Fruit fly (Drosophila melanogaster) whole organism, embryonic: ENCODE results near the gene Polr2D.
A peak's percentile ranks its signal among the peaks of the same experiment; 100 is the strongest.

Experiments
- Antp ChIP-seq: fragments of 200-800 bp; sonication (Bioruptor generic); optimal IDR thresholded peaks from 3 replicates; lab custom pipeline; 2016; ENCODE audit warnings: missing biosample characterization, missing genetic modification characterization
- CG10267 ChIP-seq: fragments of 200-800 bp; sonication (Bioruptor generic); optimal IDR thresholded peaks from 2 replicates; lab custom pipeline; 2018; ENCODE audit warnings: missing biosample characterization, mild to moderate bottlenecking, missing genetic modification characterization, moderate library complexity
- CG11085 ChIP-seq: fragments of 200-800 bp; sonication (Bioruptor generic); IDR thresholded peaks from 2 replicates; pipeline ENCODE4 v1.3.6; 2022; ENCODE audit warnings: missing biosample characterization, missing genetic modification characterization
- CG11504 ChIP-seq: fragments of 200-800 bp; sonication (Bioruptor generic); optimal IDR thresholded peaks from 3 replicates; lab custom pipeline; 2019; ENCODE audit warnings: missing biosample characterization, mild to moderate bottlenecking, missing genetic modification characterization, moderate library complexity
- CG11723 ChIP-seq: fragments of 200-800 bp; sonication (Bioruptor generic); optimal IDR thresholded peaks from 2 replicates; lab custom pipeline; 2017; ENCODE audit warnings: missing biosample characterization, mild to moderate bottlenecking, missing genetic modification characterization
- CG12659 ChIP-seq: fragments of 200-800 bp; sonication (Bioruptor generic); optimal IDR thresholded peaks from 3 replicates; lab custom pipeline; 2017; ENCODE audit warnings: mild to moderate bottlenecking, missing biosample characterization, missing genetic modification reagents, missing genetic modification characterization
- CG12769 ChIP-seq: fragments of 200-800 bp; sonication (Bioruptor generic); optimal IDR thresholded peaks from 2 replicates; lab custom pipeline; 2019; ENCODE audit warnings: missing biosample characterization, mild to moderate bottlenecking, missing genetic modification characterization, moderate library complexity
- CG14667 ChIP-seq: fragments of 200-800 bp; sonication (Bioruptor generic); IDR thresholded peaks from 2 replicates; pipeline ENCODE4 v1.3.6; 2022; ENCODE audit warnings: missing biosample characterization, missing genetic modification characterization
- CG14965 ChIP-seq: fragments of 200-800 bp; sonication (Bioruptor generic); optimal IDR thresholded peaks from 2 replicates; lab custom pipeline; 2016; ENCODE audit warnings: missing biosample characterization, missing genetic modification characterization, borderline replicate concordance
- CG15479 ChIP-seq: fragments of 200-800 bp; sonication (Bioruptor generic); optimal IDR thresholded peaks from 3 replicates; lab custom pipeline; 2019; ENCODE audit warnings: missing biosample characterization, mild to moderate bottlenecking, missing genetic modification characterization, moderate library complexity
- CG16815 ChIP-seq: fragments of 200-800 bp; sonication (Bioruptor generic); optimal IDR thresholded peaks from 3 replicates; lab custom pipeline; 2017; ENCODE audit warnings: missing biosample characterization, mild to moderate bottlenecking, missing genetic modification characterization
- CG16863 ChIP-seq: fragments of 200-800 bp; sonication (Bioruptor generic); optimal IDR thresholded peaks from 3 replicates; lab custom pipeline; 2016; ENCODE audit warnings: missing biosample characterization, missing genetic modification characterization
- CG17186 ChIP-seq: fragments of 200-800 bp; sonication (Bioruptor generic); optimal IDR thresholded peaks from 3 replicates; lab custom pipeline; 2017; ENCODE audit warnings: missing biosample characterization, missing genetic modification reagents, missing genetic modification characterization
- CG17328 ChIP-seq: fragments of 200-800 bp; sonication (Bioruptor generic); IDR thresholded peaks from 2 replicates; pipeline ENCODE4 v1.3.6; 2022; ENCODE audit warnings: missing biosample characterization, missing genetic modification characterization
- CG17359 ChIP-seq: fragments of 200-800 bp; sonication (Bioruptor generic); optimal IDR thresholded peaks from 3 replicates; lab custom pipeline; 2018; ENCODE audit warnings: missing biosample characterization, mild to moderate bottlenecking, missing genetic modification characterization, moderate library complexity
- CG2678 ChIP-seq: fragments of 200-800 bp; sonication (Bioruptor generic); optimal IDR thresholded peaks from 3 replicates; lab custom pipeline; 2019; ENCODE audit warnings: missing biosample characterization, mild to moderate bottlenecking, missing genetic modification characterization, moderate library complexity
- CG3995 ChIP-seq: fragments of 200-800 bp; sonication (Bioruptor generic); optimal IDR thresholded peaks from 3 replicates; lab custom pipeline; 2016; ENCODE audit warnings: missing biosample characterization, missing genetic modification characterization
- CG6765 ChIP-seq: fragments of 200-800 bp; sonication (Bioruptor generic); optimal IDR thresholded peaks from 3 replicates; lab custom pipeline; 2017; ENCODE audit warnings: missing biosample characterization, mild to moderate bottlenecking, missing genetic modification characterization
- CG9932 ChIP-seq: fragments of 200-800 bp; sonication (Bioruptor generic); IDR thresholded peaks from 2 replicates; pipeline ENCODE4 v1.3.6; 2022; ENCODE audit warnings: missing biosample characterization, missing genetic modification characterization
- CrebB ChIP-seq: fragments of 200-800 bp; sonication (Bioruptor generic); optimal IDR thresholded peaks from 3 replicates; lab custom pipeline; 2018; ENCODE audit warnings: missing biosample characterization, mild to moderate bottlenecking, missing genetic modification characterization
- Doc3 ChIP-seq: fragments of 200-800 bp; sonication (Bioruptor generic); IDR thresholded peaks from 3 replicates; pipeline ENCODE4 v1.3.6; 2022; ENCODE audit warnings: missing biosample characterization, missing genetic modification characterization; ENCODE audit not compliant: partially characterized antibody
- Fer1 ChIP-seq: fragments of 200-800 bp; sonication (Bioruptor generic); optimal IDR thresholded peaks from 2 replicates; lab custom pipeline; 2017; ENCODE audit warnings: missing biosample characterization, mild to moderate bottlenecking, missing genetic modification characterization
- Gsc ChIP-seq: fragments of 200-800 bp; sonication (Bioruptor generic); IDR thresholded peaks from 2 replicates; pipeline ENCODE4 v1.3.6; 2022; ENCODE audit warnings: missing biosample characterization, missing genetic modification characterization
- HmgZ ChIP-seq: fragments of 200-800 bp; sonication (Bioruptor generic); optimal IDR thresholded peaks from 2 replicates; lab custom pipeline; 2018; ENCODE audit warnings: missing biosample characterization, mild to moderate bottlenecking, missing genetic modification characterization
- Hr3 ChIP-seq: fragments of 200-800 bp; sonication (Bioruptor generic); optimal IDR thresholded peaks from 3 replicates; lab custom pipeline; 2016; ENCODE audit warnings: missing biosample characterization, missing genetic modification characterization
- Jarid2 ChIP-seq: fragments of 200-800 bp; sonication (Bioruptor generic); optimal IDR thresholded peaks from 3 replicates; lab custom pipeline; 2017; ENCODE audit warnings: mild to moderate bottlenecking, missing biosample characterization, missing genetic modification reagents, missing genetic modification characterization
- Nf-YA ChIP-seq: fragments of 200-800 bp; sonication (Bioruptor generic); IDR thresholded peaks from 2 replicates; pipeline ENCODE4 v1.3.6; 2022; ENCODE audit warnings: missing biosample characterization, missing genetic modification characterization
- Opbp ChIP-seq: fragments of 200-800 bp; sonication (Bioruptor generic); IDR thresholded peaks from 3 replicates; pipeline ENCODE4 v1.3.6; 2022; ENCODE audit warnings: missing biosample characterization, missing genetic modification characterization; ENCODE audit not compliant: partially characterized antibody
- Six4 ChIP-seq: fragments of 200-800 bp; sonication (Bioruptor generic); optimal IDR thresholded peaks from 2 replicates; lab custom pipeline; 2016; ENCODE audit warnings: missing biosample characterization, missing genetic modification characterization
- TFAM ChIP-seq: fragments of 200-800 bp; sonication (Bioruptor generic); optimal IDR thresholded peaks from 2 replicates; lab custom pipeline; 2017; ENCODE audit warnings: missing biosample characterization, missing genetic modification characterization, inconsistent platforms
- Usf ChIP-seq: fragments of 200-800 bp; sonication (Bioruptor generic); optimal IDR thresholded peaks from 2 replicates; lab custom pipeline; 2017; ENCODE audit warnings: missing genotype, missing biosample characterization, missing genetic modification characterization
- ab ChIP-seq: fragments of 200-800 bp; sonication (Bioruptor generic); optimal IDR thresholded peaks from 2 replicates; lab custom pipeline; 2016; ENCODE audit warnings: missing biosample characterization, missing genetic modification characterization
- croc ChIP-seq: fragments of 200-800 bp; sonication (Bioruptor generic); conservative IDR thresholded peaks from 3 replicates; pipeline ENCODE4 v1.3.6; 2022; ENCODE audit warnings: missing biosample characterization, missing genetic modification characterization
- cwo ChIP-seq: fragments of 200-800 bp; sonication (Bioruptor generic); optimal IDR thresholded peaks from 3 replicates; lab custom pipeline; 2017; ENCODE audit warnings: missing biosample characterization, missing genetic modification characterization, mild to moderate bottlenecking, moderate library complexity, missing genetic modification reagents
- fd64A ChIP-seq: fragments of 200-800 bp; sonication (Bioruptor generic); optimal IDR thresholded peaks from 3 replicates; lab custom pipeline; 2018; ENCODE audit warnings: missing biosample characterization, mild to moderate bottlenecking, missing genetic modification characterization
- gem ChIP-seq: fragments of 200-800 bp; sonication (Bioruptor generic); optimal IDR thresholded peaks from 2 replicates; lab custom pipeline; 2019; ENCODE audit warnings: missing biosample characterization, mild to moderate bottlenecking, missing genetic modification characterization, moderate library complexity
- nerfin-2 ChIP-seq: fragments of 200-800 bp; sonication (Bioruptor generic); IDR thresholded peaks from 2 replicates; pipeline ENCODE4 v1.3.6; 2022; ENCODE audit warnings: missing biosample characterization, missing genetic modification characterization; ENCODE audit not compliant: partially characterized antibody
- onecut ChIP-seq: fragments of 200-800 bp; sonication (Bioruptor generic); IDR thresholded peaks from 2 replicates; pipeline ENCODE4 v1.3.6; 2022; ENCODE audit warnings: missing biosample characterization, missing genetic modification characterization
- psq ChIP-seq: fragments of 200-800 bp; sonication (Bioruptor generic); optimal IDR thresholded peaks from 2 replicates; lab custom pipeline; 2017; ENCODE audit warnings: missing biosample characterization, missing genetic modification characterization
- pum ChIP-seq: fragments of 200-800 bp; sonication (Bioruptor generic); optimal IDR thresholded peaks from 2 replicates; lab custom pipeline; 2016; ENCODE audit warnings: missing biosample characterization, missing genetic modification characterization
- pzg ChIP-seq: fragments of 200-800 bp; sonication (Bioruptor generic); optimal IDR thresholded peaks from 3 replicates; lab custom pipeline; 2018; ENCODE audit warnings: missing biosample characterization, mild to moderate bottlenecking, missing genetic modification characterization, moderate library complexity
- row ChIP-seq: fragments of 200-800 bp; sonication (Bioruptor generic); IDR thresholded peaks from 3 replicates; pipeline ENCODE4 v1.3.6; 2022; ENCODE audit warnings: missing biosample characterization, missing genetic modification characterization
- salm ChIP-seq: fragments of 200-800 bp; sonication (Bioruptor generic); optimal IDR thresholded peaks from 2 replicates; lab custom pipeline; 2018; ENCODE audit warnings: missing biosample characterization, mild to moderate bottlenecking, missing genetic modification characterization
- sc ChIP-seq, 3 experiments: fragments of >200 bp in 2 of 3; fragments of 200-800 bp in 1 of 3; sonication (Bioruptor generic) in 1 of 3; optimal IDR thresholded peaks; 2 replicates in 2 of 3; 3 replicates in 1 of 3; lab custom pipeline; 2017; ENCODE audit warnings: mild to moderate bottlenecking in 1 of 3, missing biosample characterization in 1 of 3, missing genetic modification characterization in 1 of 3, missing genetic modification reagents in 1 of 3
- tgo ChIP-seq: fragments of 200-800 bp; sonication (Bioruptor generic); IDR thresholded peaks from 3 replicates; pipeline ENCODE4 v1.3.6; 2022; ENCODE audit warnings: missing biosample characterization, missing genetic modification characterization
- twi ChIP-seq: fragments of 200-800 bp; optimal IDR thresholded peaks from 2 replicates; lab custom pipeline; 2019; ENCODE audit warnings: missing biosample characterization, mild to moderate bottlenecking, missing genetic modification characterization, moderate library complexity
- usp ChIP-seq: fragments of >200 bp; optimal IDR thresholded peaks from 2 replicates; lab custom pipeline; 2017; ENCODE audit warnings: missing biosample characterization, missing genetic modification characterization
- yki ChIP-seq: fragments of >200 bp; optimal IDR thresholded peaks from 3 replicates; lab custom pipeline; 2018
- z ChIP-seq: fragments of 200-800 bp; sonication (Bioruptor generic); IDR thresholded peaks from 3 replicates; pipeline ENCODE4 v1.3.6; 2022; ENCODE audit warnings: missing biosample characterization, missing genetic modification characterization
- zen ChIP-seq: fragments of 200-800 bp; sonication (Bioruptor generic); optimal IDR thresholded peaks from 3 replicates; lab custom pipeline; 2018; ENCODE audit warnings: missing biosample characterization, mild to moderate bottlenecking, missing genetic modification characterization, moderate library complexity

Polr2D gene

DNA sequence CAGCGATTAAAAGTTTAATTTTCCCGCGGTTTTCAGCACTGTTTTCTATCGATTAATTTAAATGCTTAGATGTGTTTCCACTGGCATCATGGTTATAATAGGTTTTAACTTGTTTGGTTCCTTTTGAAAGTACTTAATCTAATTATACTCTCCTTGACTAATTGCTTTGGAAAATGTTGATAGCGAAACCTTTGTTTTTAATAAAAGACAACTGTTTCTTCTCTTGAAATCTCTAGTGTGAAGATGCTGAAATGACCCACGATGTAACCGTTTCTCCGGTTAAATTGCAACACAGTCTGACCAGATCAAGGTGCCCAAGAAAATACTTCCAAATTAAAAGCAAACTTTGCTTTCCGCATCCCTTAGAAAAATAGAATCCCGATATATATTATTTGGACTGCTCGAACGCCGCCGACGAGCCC lies 43.6 kb upstream of the Polr2D start, which contains the start of gene Dlc90F (continued):
- TF ChIP-seq nerfin-2 (GFP tag; lab: Robert Waterston, UW) (no peak), salm (tag; lab: Kevin White, UChicago) (peak; percentile 26), Antp (peak; percentile 81), CrebB (tag; lab: Kevin White, UChicago) (no peak), pum (peak; percentile 77), ab (GFP tag; lab: Kevin White, UChicago) (no peak), CG17328 (GFP tag; lab: Robert Waterston, UW) (peak; percentile 72), tgo (peak; percentile 85), CG17186 (peak; percentile 57), row (GFP tag; lab: Robert Waterston, UW) (peak; percentile 89), Gsc (GFP tag; lab: Robert Waterston, UW) (no peak), CG12659 (GFP tag; lab: Kevin White, UChicago) (peak; percentile 94), cwo (GFP tag; lab: Kevin White, UChicago) (peak; percentile 10), Nf-YA (GFP tag; lab: Robert Waterston, UW) (no peak), pzg (GFP tag; lab: Kevin White, UChicago) (peak; percentile 84), Jarid2 (GFP tag; lab: Kevin White, UChicago) (no peak), Hr3 (GFP tag; lab: Kevin White, UChicago) (peak; percentile 81), Doc3 (GFP tag; lab: Robert Waterston, UW) (peak; percentile 49; the same call in 1 of the 3 replicates), CG11085 (GFP tag; lab: Robert Waterston, UW) (peak; percentile 67; the same call in 1 of the 2 replicates), CG10267 (tag; lab: Kevin White, UChicago) (peak; percentile 95), HmgZ (tag; lab: Kevin White, UChicago) (peak; percentile 81), TFAM (GFP tag; lab: Kevin White, UChicago) (peak; percentile 21), CG9932 (GFP tag; lab: Robert Waterston, UW) (peak; percentile 88), sc (optimal IDR thresholded peaks at IDR 0.05; lab: Kevin White, UChicago) (no peak), sc (GFP tag; optimal IDR thresholded peaks at IDR 0.05; lab: Kevin White, UChicago) (peak; percentile 53), gem (tag; lab: Kevin White, UChicago) (peak; percentile 87), fd64A (GFP tag; lab: Kevin White, UChicago) (no peak), CG6765 (GFP tag; lab: Kevin White, UChicago) (no peak), CG12769 (tag; lab: Kevin White, UChicago) (no peak), Usf (GFP tag; lab: Kevin White, UChicago) (peak; percentile 52), yki (lab: Kevin White, UChicago) (no peak), Fer1 (no peak), CG2678 (peak; percentile 76), CG14667 (peak; percentile 77), onecut (GFP tag; lab: Robert Waterston, UW) (peak; percentile 57), CG16815 (peak; percentile 64), z (no peak), psq (GFP tag; lab: Kevin White, UChicago) (no peak), usp (GFP tag; lab: Kevin White, UChicago) (no peak), CG17359 (tag; lab: Kevin White, UChicago) (peak; percentile 57), CG11723 (GFP tag; lab: Kevin White, UChicago) (peak; percentile 31), Opbp (GFP tag; lab: Robert Waterston, UW) (no peak), Six4 (GFP tag; lab: Kevin White, UChicago) (peak; percentile 38), zen (peak; percentile 46), croc (GFP tag; lab: Robert Waterston, UW) (peak; percentile 68; the same call in 2 of the 3 replicates), CG14965 (GFP tag; lab: Kevin White, UChicago) (no peak), CG11504 (tag; lab: Kevin White, UChicago) (peak; percentile 79), CG16863 (GFP tag; lab: Kevin White, UChicago) (peak; percentile 41), twi (tag; lab: Kevin White, UChicago) (peak; percentile 67), CG3995 (GFP tag; lab: Kevin White, UChicago) (peak; percentile 65), CG15479 (GFP tag; lab: Kevin White, UChicago) (peak; percentile 43)
